Fruit fly (Drosophila melanogaster) whole organism, embryonic: ENCODE measurements around the gene CG9672.

Source experiments
- Aef1 ChIP-seq: fragments of 200-800 bp; sonication (Bioruptor generic); IDR thresholded peaks from 3 replicates; pipeline ENCODE4 v1.3.6; 2022; ENCODE audit warnings: missing biosample characterization, missing genetic modification characterization
- CG1024 ChIP-seq: fragments of 200-800 bp; sonication (Bioruptor generic); IDR thresholded peaks from 2 replicates; pipeline ENCODE4 v1.3.6; 2022; ENCODE audit warnings: missing biosample characterization, missing genetic modification characterization
- CG11456 ChIP-seq: fragments of 200-800 bp; sonication (Bioruptor generic); IDR thresholded peaks from 3 replicates; pipeline ENCODE4 v1.3.6; 2022; ENCODE audit warnings: missing biosample characterization, missing genetic modification characterization
- CG11504 ChIP-seq: fragments of 200-800 bp; sonication (Bioruptor generic); optimal IDR thresholded peaks from 3 replicates; lab custom pipeline; 2019; ENCODE audit warnings: missing biosample characterization, mild to moderate bottlenecking, missing genetic modification characterization, moderate library complexity
- CG12071 ChIP-seq: fragments of 200-800 bp; sonication (Bioruptor generic); optimal IDR thresholded peaks from 3 replicates; lab custom pipeline; 2018; ENCODE audit warnings: missing biosample characterization, mild to moderate bottlenecking, missing genetic modification characterization
- CG12299 ChIP-seq: fragments of 200-800 bp; sonication (Bioruptor generic); optimal IDR thresholded peaks from 2 replicates; lab custom pipeline; 2018; ENCODE audit warnings: missing biosample characterization, mild to moderate bottlenecking, missing genetic modification characterization
- CG12391 ChIP-seq: fragments of 200-800 bp; sonication (Bioruptor generic); optimal IDR thresholded peaks from 3 replicates; lab custom pipeline; 2018; ENCODE audit warnings: missing biosample characterization, mild to moderate bottlenecking, missing genetic modification characterization, moderate library complexity
- CG12659 ChIP-seq: fragments of 200-800 bp; sonication (Bioruptor generic); optimal IDR thresholded peaks from 3 replicates; lab custom pipeline; 2017; ENCODE audit warnings: mild to moderate bottlenecking, missing biosample characterization, missing genetic modification reagents, missing genetic modification characterization
- CG16863 ChIP-seq: fragments of 200-800 bp; sonication (Bioruptor generic); optimal IDR thresholded peaks from 3 replicates; lab custom pipeline; 2016; ENCODE audit warnings: missing biosample characterization, missing genetic modification characterization
- CG17829 ChIP-seq: fragments of 200-800 bp; optimal IDR thresholded peaks from 2 replicates; lab custom pipeline; 2019; ENCODE audit warnings: missing biosample characterization, mild to moderate bottlenecking, missing genetic modification characterization, moderate library complexity
- CG18262 ChIP-seq: fragments of 200-800 bp; optimal IDR thresholded peaks from 3 replicates; lab custom pipeline; 2019; ENCODE audit warnings: missing biosample characterization, mild to moderate bottlenecking, missing genetic modification characterization, moderate library complexity
- CG2129 ChIP-seq: fragments of 200-800 bp; sonication (Bioruptor generic); IDR thresholded peaks from 2 replicates; pipeline ENCODE4 v1.3.6; 2022; ENCODE audit warnings: missing biosample characterization, missing genetic modification characterization; ENCODE audit not compliant: partially characterized antibody
- CG2202 ChIP-seq: fragments of 200-800 bp; sonication (Bioruptor generic); optimal IDR thresholded peaks from 2 replicates; lab custom pipeline; 2018; ENCODE audit warnings: missing biosample characterization, mild to moderate bottlenecking, missing genetic modification characterization
- CG30020 ChIP-seq: fragments of 200-800 bp; optimal IDR thresholded peaks from 2 replicates; lab custom pipeline; 2019; ENCODE audit warnings: missing biosample characterization, mild to moderate bottlenecking, missing genetic modification characterization, moderate library complexity
- CG32532 ChIP-seq: fragments of 200-800 bp; sonication (Bioruptor generic); IDR thresholded peaks from 2 replicates; pipeline ENCODE4 v1.3.6; 2022; ENCODE audit warnings: missing biosample characterization, missing genetic modification characterization
- CG34376 ChIP-seq: fragments of 200-800 bp; sonication (Bioruptor generic); optimal IDR thresholded peaks from 2 replicates; lab custom pipeline; 2018; ENCODE audit warnings: missing biosample characterization, mild to moderate bottlenecking, missing genetic modification characterization
- CG4404 ChIP-seq: fragments of 200-800 bp; sonication (Bioruptor generic); IDR thresholded peaks from 2 replicates; pipeline ENCODE4 v1.3.6; 2022; ENCODE audit warnings: missing biosample characterization, missing genetic modification characterization
- CG4730 ChIP-seq: fragments of 200-800 bp; sonication (Bioruptor generic); IDR thresholded peaks from 2 replicates; pipeline ENCODE4 v1.3.6; 2022; ENCODE audit warnings: missing biosample characterization, missing genetic modification characterization
- CG5245 ChIP-seq: fragments of 200-800 bp; sonication (Bioruptor generic); optimal IDR thresholded peaks from 3 replicates; lab custom pipeline; 2016; ENCODE audit warnings: missing biosample characterization, missing genetic modification characterization
- CG6254 ChIP-seq: fragments of 200-800 bp; sonication (Bioruptor generic); optimal IDR thresholded peaks from 3 replicates; lab custom pipeline; 2017; ENCODE audit warnings: mild to moderate bottlenecking, missing biosample characterization, missing genetic modification reagents, missing genetic modification characterization
- CG6683 ChIP-seq: fragments of 200-800 bp; sonication (Bioruptor generic); optimal IDR thresholded peaks from 2 replicates; lab custom pipeline; 2017; ENCODE audit warnings: missing biosample characterization, mild to moderate bottlenecking, missing genetic modification characterization, missing genetic modification reagents
- CG7357 ChIP-seq: fragments of 200-800 bp; sonication (Bioruptor generic); IDR thresholded peaks from 3 replicates; pipeline ENCODE4 v1.3.6; 2022; ENCODE audit warnings: missing biosample characterization, missing genetic modification characterization
- CG7372 ChIP-seq: fragments of 200-800 bp; sonication (Bioruptor generic); IDR thresholded peaks from 2 replicates; pipeline ENCODE4 v1.3.6; 2022; ENCODE audit warnings: missing biosample characterization, missing genetic modification characterization
- D19A ChIP-seq: fragments of 200-800 bp; optimal IDR thresholded peaks from 3 replicates; lab custom pipeline; 2019; ENCODE audit warnings: missing biosample characterization, mild to moderate bottlenecking, missing genetic modification characterization, moderate library complexity
- Elba2 ChIP-seq: fragments of 200-800 bp; sonication (Bioruptor generic); optimal IDR thresholded peaks from 3 replicates; lab custom pipeline; 2016; ENCODE audit warnings: missing biosample characterization, missing genetic modification characterization
- Nf-YC ChIP-seq: fragments of 200-800 bp; optimal IDR thresholded peaks from 3 replicates; lab custom pipeline; 2019; ENCODE audit warnings: missing biosample characterization, mild to moderate bottlenecking, missing genetic modification characterization, moderate library complexity
- Sox100B ChIP-seq: fragments of 200-800 bp; sonication (Bioruptor generic); optimal IDR thresholded peaks from 3 replicates; lab custom pipeline; 2018; ENCODE audit warnings: missing biosample characterization, mild to moderate bottlenecking, missing genetic modification characterization
- Taf1 ChIP-seq: fragments of 200-800 bp; sonication (Bioruptor generic); IDR thresholded peaks from 2 replicates; pipeline ENCODE4 v1.3.6; 2022; ENCODE audit warnings: missing biosample characterization, missing genetic modification characterization
- Usf ChIP-seq: fragments of 200-800 bp; sonication (Bioruptor generic); optimal IDR thresholded peaks from 2 replicates; lab custom pipeline; 2017; ENCODE audit warnings: missing genotype, missing biosample characterization, missing genetic modification characterization
- crc ChIP-seq: fragments of 200-800 bp; sonication (Bioruptor generic); optimal IDR thresholded peaks from 2 replicates; lab custom pipeline; 2016; ENCODE audit warnings: missing biosample characterization, missing genetic modification characterization
- croc ChIP-seq: fragments of 200-800 bp; sonication (Bioruptor generic); conservative IDR thresholded peaks from 3 replicates; pipeline ENCODE4 v1.3.6; 2022; ENCODE audit warnings: missing biosample characterization, missing genetic modification characterization
- dpn ChIP-seq, 2 experiments: fragments of 200-800 bp; sonication (Bioruptor generic); optimal IDR thresholded peaks; 3 replicates each; lab custom pipeline; 2016; ENCODE audit warnings: missing biosample characterization in 2 of 2, missing genetic modification characterization in 2 of 2
- gce ChIP-seq: fragments of 200-800 bp; sonication (Bioruptor generic); IDR thresholded peaks from 3 replicates; pipeline ENCODE4 v1.3.6; 2022; ENCODE audit warnings: missing biosample characterization, missing genetic modification characterization
- gem ChIP-seq: fragments of 200-800 bp; sonication (Bioruptor generic); optimal IDR thresholded peaks from 2 replicates; lab custom pipeline; 2019; ENCODE audit warnings: missing biosample characterization, mild to moderate bottlenecking, missing genetic modification characterization, moderate library complexity
- gsb ChIP-seq: fragments of 200-800 bp; sonication (Bioruptor generic); IDR thresholded peaks from 2 replicates; pipeline ENCODE4 v1.3.6; 2022; ENCODE audit warnings: missing biosample characterization, missing genetic modification characterization
- hb ChIP-seq: fragments of 200-800 bp; sonication (Bioruptor generic); IDR thresholded peaks from 3 replicates; pipeline ENCODE4 v1.3.6; 2022; ENCODE audit warnings: missing biosample characterization, missing genetic modification characterization; ENCODE audit not compliant: partially characterized antibody
- hkb ChIP-seq, 2 experiments: fragments of 200-800 bp in 1 of 2; fragments of >200 bp in 1 of 2; sonication (Bioruptor generic) in 1 of 2; IDR thresholded peaks in 1 of 2; optimal IDR thresholded peaks in 1 of 2; 2 replicates each; pipeline versions ENCODE4 v1.3.6 to Lab custom; 2017 to 2022; ENCODE audit warnings: missing biosample characterization in 1 of 2, missing genetic modification characterization in 1 of 2
- hth ChIP-seq: fragments of >200 bp; optimal IDR thresholded peaks from 2 replicates; lab custom pipeline; 2017; ENCODE audit warnings: inconsistent platforms
- knrl ChIP-seq: fragments of 200-800 bp; sonication (Bioruptor generic); IDR thresholded peaks from 3 replicates; pipeline ENCODE4 v1.3.6; 2022; ENCODE audit warnings: missing biosample characterization, missing genetic modification characterization; ENCODE audit not compliant: partially characterized antibody
- lmd ChIP-seq: fragments of 200-800 bp; sonication (Bioruptor generic); IDR thresholded peaks from 2 replicates; pipeline ENCODE4 v1.3.6; 2022; ENCODE audit warnings: missing biosample characterization, missing genetic modification characterization
- nmo ChIP-seq: fragments of 200-800 bp; sonication (Bioruptor generic); optimal IDR thresholded peaks from 2 replicates; lab custom pipeline; 2018; ENCODE audit warnings: missing biosample characterization, mild to moderate bottlenecking, missing genetic modification characterization, moderate library complexity
- pho ChIP-seq: fragments of 200-800 bp; sonication (Bioruptor generic); optimal IDR thresholded peaks from 2 replicates; lab custom pipeline; 2016; ENCODE audit warnings: missing biosample characterization, missing genetic modification characterization
- pnt ChIP-seq: fragments of 200-800 bp; sonication (Bioruptor generic); optimal IDR thresholded peaks from 3 replicates; lab custom pipeline; 2016; ENCODE audit warnings: missing biosample characterization, missing genetic modification characterization
- pum ChIP-seq: fragments of 200-800 bp; sonication (Bioruptor generic); optimal IDR thresholded peaks from 2 replicates; lab custom pipeline; 2016; ENCODE audit warnings: missing biosample characterization, missing genetic modification characterization
- run ChIP-seq: fragments of 200-800 bp; sonication (Bioruptor generic); optimal IDR thresholded peaks from 3 replicates; lab custom pipeline; 2018; ENCODE audit warnings: missing biosample characterization, mild to moderate bottlenecking, missing genetic modification characterization
- schlank ChIP-seq: fragments of 200-800 bp; sonication (Bioruptor generic); optimal IDR thresholded peaks from 2 replicates; lab custom pipeline; 2018; ENCODE audit warnings: missing biosample characterization, mild to moderate bottlenecking, missing genetic modification characterization
- sob ChIP-seq: fragments of 200-800 bp; sonication (Bioruptor generic); IDR thresholded peaks from 2 replicates; pipeline ENCODE4 v1.3.6; 2022; ENCODE audit warnings: missing biosample characterization, missing genetic modification characterization
- zen ChIP-seq: fragments of 200-800 bp; sonication (Bioruptor generic); optimal IDR thresholded peaks from 3 replicates; lab custom pipeline; 2018; ENCODE audit warnings: missing biosample characterization, mild to moderate bottlenecking, missing genetic modification characterization, moderate library complexity

Gene CG9672

DNA sequence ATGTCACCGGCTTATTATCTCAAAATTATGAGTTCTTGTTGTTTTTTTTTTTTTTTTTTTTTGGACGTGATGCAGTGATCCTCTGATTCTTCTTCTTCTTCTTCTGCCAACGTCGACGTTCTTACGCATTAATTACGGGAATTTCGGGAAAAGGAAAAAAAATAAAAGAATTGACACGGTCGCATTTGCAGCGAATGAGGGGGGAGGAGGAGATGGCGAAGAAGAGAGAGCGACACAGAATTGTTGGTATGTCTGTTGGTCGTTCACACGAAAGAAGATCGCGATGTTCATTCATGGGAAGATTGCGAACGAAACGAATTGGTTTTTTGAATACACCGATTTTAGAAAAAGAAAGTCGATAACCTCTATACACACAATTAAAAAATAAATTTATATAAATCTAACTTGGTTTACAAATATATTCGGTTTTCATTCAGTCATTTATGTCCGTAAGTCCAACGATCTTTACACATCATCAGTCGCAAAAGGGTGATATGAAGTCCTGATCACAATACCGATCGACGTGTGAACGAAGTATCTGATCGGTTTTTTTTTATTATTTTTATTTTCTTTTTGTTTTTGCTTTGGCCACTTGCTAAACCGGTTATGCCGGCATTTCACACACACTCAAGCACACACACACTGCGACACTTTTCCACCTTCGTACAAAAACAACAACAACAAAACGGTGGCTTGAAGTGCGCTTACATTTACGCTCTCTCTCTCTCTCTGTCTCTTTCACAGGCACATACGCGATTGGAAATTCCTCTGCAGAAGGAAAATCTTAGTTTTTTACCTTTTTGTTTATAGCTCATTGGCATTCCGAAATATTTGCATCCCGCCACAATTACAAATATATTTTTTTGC is 44.3 kb upstream of the CG9672 start (continued):
- TF ChIP-seq CG11504 (tag; lab: Kevin White, UChicago), result peak; percentile 80
- TF ChIP-seq CG17829 (tag; lab: Kevin White, UChicago), result peak; percentile 87
- peak; percentile 57 for TF ChIP-seq zen (tag; lab: Kevin White, UChicago)
- peak; percentile 81 for TF ChIP-seq Sox100B
- TF ChIP-seq gsb (GFP tag; lab: Robert Waterston, UW), result no peak
- no peak for TF ChIP-seq pho (GFP tag; lab: Kevin White, UChicago)
- TF ChIP-seq hkb (optimal IDR thresholded peaks at IDR 0.05; lab: Kevin White, UChicago), result no peak
- TF ChIP-seq hkb (GFP tag; IDR thresholded peaks at IDR 0.05; lab: Robert Waterston, UW), result peak; percentile 75
- no peak for TF ChIP-seq CG5245 (GFP tag; lab: Kevin White, UChicago)
- TF ChIP-seq CG16863 (GFP tag; lab: Kevin White, UChicago), result no peak
- TF ChIP-seq Elba2, result no peak
- peak; percentile 57; the same call in 1 of the 2 replicates for TF ChIP-seq CG32532
- TF ChIP-seq CG34376 (GFP tag; lab: Kevin White, UChicago), result peak; percentile 53
- peak; percentile 76 for TF ChIP-seq Nf-YC (tag; lab: Kevin White, UChicago)
- no peak for TF ChIP-seq hth
- TF ChIP-seq Aef1 (GFP tag; lab: Robert Waterston, UW), result no peak
- TF ChIP-seq knrl (GFP tag; lab: Robert Waterston, UW), result no peak
- TF ChIP-seq CG7372 (GFP tag; lab: Robert Waterston, UW), result peak; percentile 50; the same call in 1 of the 2 replicates
- peak; percentile 35 for TF ChIP-seq CG2202 (tag; lab: Kevin White, UChicago)
- no peak; the same call in 2 of the 3 replicates for TF ChIP-seq gce
- TF ChIP-seq D19A (tag; lab: Kevin White, UChicago), result peak; percentile 80
- TF ChIP-seq lmd (GFP tag; lab: Robert Waterston, UW), result peak; percentile 60
- TF ChIP-seq CG6254 (GFP tag; lab: Kevin White, UChicago), result peak; percentile 70
- no peak for TF ChIP-seq CG2129
- TF ChIP-seq CG12299 (tag; lab: Kevin White, UChicago), result peak; percentile 67
- TF ChIP-seq CG4730, result peak; percentile 35
- TF ChIP-seq croc (GFP tag; lab: Robert Waterston, UW), result no peak; the same call in 2 of the 3 replicates
- TF ChIP-seq Usf (GFP tag; lab: Kevin White, UChicago), result peak; percentile 48
- TF ChIP-seq CG6683, result peak; percentile 35
- TF ChIP-seq CG12391 (tag; lab: Kevin White, UChicago), result peak; percentile 84
- peak; percentile 89 for TF ChIP-seq gem (tag; lab: Kevin White, UChicago)
- TF ChIP-seq CG12659 (GFP tag; lab: Kevin White, UChicago), result peak; percentile 81
- TF ChIP-seq CG1024 (GFP tag; lab: Robert Waterston, UW), result no peak
- TF ChIP-seq pum, result peak; percentile 7
- peak; percentile 16 to 48 for TF ChIP-seq dpn (GFP tag; optimal IDR thresholded peaks at IDR 0.05; lab: Kevin White, UChicago)
- peak; percentile 40 for TF ChIP-seq CG12071 (GFP tag; lab: Kevin White, UChicago)
- TF ChIP-seq schlank (tag; lab: Kevin White, UChicago), result peak; percentile 16
- peak; percentile 48 for TF ChIP-seq run (tag; lab: Kevin White, UChicago)
- TF ChIP-seq crc, result no peak
- peak; percentile 44; the same call in 2 of the 3 replicates for TF ChIP-seq CG7357
- TF ChIP-seq sob (GFP tag; lab: Robert Waterston, UW), result peak; percentile 58
- peak; percentile 82 for TF ChIP-seq nmo (GFP tag; lab: Kevin White, UChicago)
- no peak for TF ChIP-seq CG11456 (GFP tag; lab: Robert Waterston, UW)
- TF ChIP-seq Taf1, result no peak
- peak; percentile 87 for TF ChIP-seq CG18262 (tag; lab: Kevin White, UChicago)
- TF ChIP-seq pnt (GFP tag; lab: Kevin White, UChicago), result no peak
- TF ChIP-seq CG30020, result peak; percentile 48
- TF ChIP-seq CG4404 (GFP tag; lab: Robert Waterston, UW), result no peak; the same call in 1 of the 2 replicates
- TF ChIP-seq hb (GFP tag; lab: Robert Waterston, UW), result no peak
